Worm (Caenorhabditis elegans): Measurements from ENCODE around the gene cpg-23.
A peak's percentile ranks its signal among the peaks of the same experiment; 100 is the strongest.

Gene cpg-23

ce11 chrV:19189963-19190597 lies 49.5 kb downstream of the cpg-23 start, which contains the start of the genes Y39B6A.3 and pph-5:
Gene Y39B6A.3, minus strand, starts transcription at chrV:19190013.
Gene pph-5, plus strand, starts transcription at chrV:19190547.
- TF ChIP-seq ets-7 (tag; optimal IDR thresholded peaks at IDR 0.05), result no peak
- TF ChIP-seq F13C5.2 (tag; optimal IDR thresholded peaks at IDR 0.05), result peak; percentile 28
- no peak for TF ChIP-seq tra-4 (tag; optimal IDR thresholded peaks at IDR 0.05)
- TF ChIP-seq B0310.2 (tag; optimal IDR thresholded peaks at IDR 0.05), result no peak
- TF ChIP-seq tbx-37 (GFP tag; conservative IDR thresholded peaks at IDR 0.05), result no peak
- TF ChIP-seq hmg-4 (GFP tag; optimal IDR thresholded peaks at IDR 0.05), result no peak
- TF ChIP-seq tbx-11 (GFP tag; IDR thresholded peaks at IDR 0.05), result 0 out of 2 replicates have a peak, but pooled peaks have one; percentile 11
